Fruit fly (Drosophila melanogaster): Measurements from ENCODE around the gene CG10086.

Gene CG10086

dm6 chr3R:7813981-7814529 lies 23.6 kb downstream of the CG10086 start, which contains the start of gene CG34384 (continued):
- TF ChIP-seq CG1621 (tag; optimal IDR thresholded peaks at IDR 0.05) (no peak), CG8319 (GFP tag; optimal IDR thresholded peaks at IDR 0.05) (peak; percentile 5), Smox (GFP tag; optimal IDR thresholded peaks at IDR 0.05) (peak; percentile 21), CG34406 (GFP tag; optimal IDR thresholded peaks at IDR 0.05) (peak; percentile 19), Eip78C (GFP tag) (peak; percentile 82), cyc (GFP tag; optimal IDR thresholded peaks at IDR 0.05) (peak; percentile 27), CG8119 (GFP tag; IDR thresholded peaks at IDR 0.05) (no peak), CG9139 (GFP tag; optimal IDR thresholded peaks at IDR 0.05) (no peak)

dm6 chr3R:7821559-7821958 lies 31.1 kb downstream of the CG10086 start:
- TF ChIP-seq lz (GFP tag; optimal IDR thresholded peaks at IDR 0.05): peak; percentile 18
- peak; percentile 22 for TF ChIP-seq CG10669 (GFP tag; optimal IDR thresholded peaks at IDR 0.05)
- no peak for TF ChIP-seq CG4318 (GFP tag; optimal IDR thresholded peaks at IDR 0.05)
- no peak for TF ChIP-seq Blimp-1 (GFP tag; optimal IDR thresholded peaks at IDR 0.05)
- TF ChIP-seq Smox (GFP tag; optimal IDR thresholded peaks at IDR 0.05): peak; percentile 28
- peak; percentile 40 for TF ChIP-seq CG10631 (GFP tag; optimal IDR thresholded peaks at IDR 0.05)
- TF ChIP-seq net (GFP tag; optimal IDR thresholded peaks at IDR 0.05): peak; percentile 4
- TF ChIP-seq CG11902 (GFP tag; optimal IDR thresholded peaks at IDR 0.05): no peak
- no peak for TF ChIP-seq CG1621 (tag; optimal IDR thresholded peaks at IDR 0.05)
- peak in 1 of 2 experiments; percentile 28 for TF ChIP-seq ss (GFP tag; optimal IDR thresholded peaks at IDR 0.05)
- peak; percentile 14 for TF ChIP-seq Met (GFP tag; optimal IDR thresholded peaks at IDR 0.05)
- peak; percentile 6 for TF ChIP-seq achi (GFP tag; optimal IDR thresholded peaks at IDR 0.05)
- peak; percentile 8 for TF ChIP-seq Eip75B (GFP tag; optimal IDR thresholded peaks at IDR 0.05)
- TF ChIP-seq Eip78C (GFP tag): peak; percentile 68
- TF ChIP-seq svp (GFP tag): peak; percentile 50
- no peak for TF ChIP-seq Eip93F (GFP tag; optimal IDR thresholded peaks at IDR 0.05)
- peak; percentile 12 for TF ChIP-seq Hr39 (GFP tag; optimal IDR thresholded peaks at IDR 0.05)
- TF ChIP-seq CG3919 (GFP tag; optimal IDR thresholded peaks at IDR 0.05): peak; percentile 8
- TF ChIP-seq spab (GFP tag; optimal IDR thresholded peaks at IDR 0.05): no peak
- TF ChIP-seq eg (GFP tag; IDR thresholded peaks at IDR 0.05): peak; percentile 54; the same call in 2 of the 3 replicates
- peak; percentile 44 for TF ChIP-seq Hr4 (GFP tag; optimal IDR thresholded peaks at IDR 0.05)
- TF ChIP-seq acj6 (GFP tag; optimal IDR thresholded peaks at IDR 0.05): peak; percentile 18
- TF ChIP-seq CG8119 (GFP tag; IDR thresholded peaks at IDR 0.05): no peak
- TF ChIP-seq OdsH (GFP tag; optimal IDR thresholded peaks at IDR 0.05): peak; percentile 40
- peak; percentile 13 for TF ChIP-seq CG31627 (GFP tag; optimal IDR thresholded peaks at IDR 0.05)
- peak; percentile 40 for TF ChIP-seq pdm3 (GFP tag; optimal IDR thresholded peaks at IDR 0.05)
- TF ChIP-seq CG32006 (GFP tag; optimal IDR thresholded peaks at IDR 0.05): peak; percentile 53
- 0 out of 2 replicates have a peak, but pooled peaks have one; percentile 10 for TF ChIP-seq CG15336 (GFP tag; IDR thresholded peaks at IDR 0.05)
- TF ChIP-seq fd59A (GFP tag; optimal IDR thresholded peaks at IDR 0.05): peak; percentile 4
- TF ChIP-seq Hr38 (GFP tag; optimal IDR thresholded peaks at IDR 0.05): no peak
- TF ChIP-seq Gug (GFP tag; IDR thresholded peaks at IDR 0.05): peak; percentile 28; the same call in 1 of the 2 replicates
- no peak for TF ChIP-seq CG16779 (tag; optimal IDR thresholded peaks at IDR 0.05)
